Fruit fly (Drosophila melanogaster): Measurements from ENCODE around the gene Pgant5.

Pgant5 gene

dm6 chr2L:5096761-5097160, 3.4 kb upstream of the Pgant5 start:
- TF ChIP-seq Dll (optimal IDR thresholded peaks at IDR 0.05) (no peak), EcR (GFP tag; optimal IDR thresholded peaks at IDR 0.05) (no peak), psq (optimal IDR thresholded peaks at IDR 0.05) (no peak), usp (GFP tag; optimal IDR thresholded peaks at IDR 0.05) (no peak), CG8478 (optimal IDR thresholded peaks at IDR 0.05) (no peak), pan (optimal IDR thresholded peaks at IDR 0.05) (no peak)

DNA sequence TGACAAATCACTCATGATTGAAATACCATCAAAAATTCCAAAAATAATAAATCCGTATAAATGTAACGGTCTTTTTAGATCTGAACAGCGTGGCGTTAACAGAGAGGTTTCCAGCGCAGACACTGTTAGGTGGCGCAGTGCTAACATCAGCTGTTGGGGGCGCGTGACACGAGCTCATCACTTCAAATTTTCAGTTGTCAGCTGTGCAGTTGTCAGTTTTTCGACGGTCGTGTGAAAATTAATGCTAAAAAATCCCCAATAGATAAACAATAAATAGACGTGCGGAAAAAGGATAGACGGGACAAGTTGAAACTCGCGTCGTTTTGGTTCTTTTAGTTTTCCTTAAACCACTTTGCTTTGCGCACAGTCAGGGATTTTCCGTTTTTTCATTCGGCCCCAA, 2.8 kb upstream of the Pgant5 start, which contains the start of gene CG4230:
Gene CG4230 (plus strand): TSS at position 6 of the 400 bp plus-strand sequence.
- TF ChIP-seq CG8478 (optimal IDR thresholded peaks at IDR 0.05) (no peak), pan (optimal IDR thresholded peaks at IDR 0.05) (no peak), Dll (optimal IDR thresholded peaks at IDR 0.05) (no peak), psq (optimal IDR thresholded peaks at IDR 0.05) (no peak), EcR (GFP tag; optimal IDR thresholded peaks at IDR 0.05) (no peak), usp (GFP tag; optimal IDR thresholded peaks at IDR 0.05) (no peak)

DNA sequence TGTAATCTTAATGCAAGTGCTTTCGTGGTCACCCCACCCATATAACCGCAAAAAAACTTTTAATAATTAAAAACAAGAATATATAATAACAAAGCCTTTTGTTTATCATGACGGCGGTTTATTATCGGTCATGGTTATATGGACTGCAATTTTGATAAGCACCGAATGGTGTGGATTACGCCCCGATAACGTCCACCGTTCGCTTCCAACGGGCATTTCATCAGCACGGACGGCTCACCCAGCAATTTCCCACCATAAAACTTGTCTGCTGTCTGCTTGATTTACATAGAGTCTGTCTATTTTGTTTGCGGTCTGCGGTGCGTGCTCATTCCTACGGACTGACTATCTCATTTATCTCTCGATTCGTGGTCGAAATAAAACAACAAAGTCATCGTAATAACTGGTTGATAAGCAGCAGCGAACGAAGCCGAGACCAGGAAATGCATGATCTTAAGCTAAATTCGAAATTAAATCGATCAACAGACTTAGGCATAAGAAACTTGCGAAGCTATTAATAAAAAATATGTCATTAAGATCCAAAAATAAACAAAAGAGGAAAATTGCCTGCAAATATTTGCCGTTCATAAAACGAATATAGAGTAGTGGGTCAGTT, 2.1 kb upstream of the Pgant5 start:
- TF ChIP-seq CG8478 (optimal IDR thresholded peaks at IDR 0.05) (no peak), Dll (optimal IDR thresholded peaks at IDR 0.05) (no peak), pan (optimal IDR thresholded peaks at IDR 0.05) (no peak), psq (optimal IDR thresholded peaks at IDR 0.05) (no peak), usp (GFP tag; optimal IDR thresholded peaks at IDR 0.05) (no peak), EcR (GFP tag; optimal IDR thresholded peaks at IDR 0.05) (no peak)

dm6 chr2L:5093772-5094350, 469 bp upstream of the Pgant5 start, which contains the start of gene CG5828:
CG5828 (plus strand) TSS chr2L:5093976.
- TF ChIP-seq EcR (GFP tag; optimal IDR thresholded peaks at IDR 0.05) (no peak), pan (optimal IDR thresholded peaks at IDR 0.05) (no peak), usp (GFP tag; optimal IDR thresholded peaks at IDR 0.05) (no peak), psq (optimal IDR thresholded peaks at IDR 0.05) (no peak), CG8478 (optimal IDR thresholded peaks at IDR 0.05) (no peak), Dll (optimal IDR thresholded peaks at IDR 0.05) (no peak)

DNA sequence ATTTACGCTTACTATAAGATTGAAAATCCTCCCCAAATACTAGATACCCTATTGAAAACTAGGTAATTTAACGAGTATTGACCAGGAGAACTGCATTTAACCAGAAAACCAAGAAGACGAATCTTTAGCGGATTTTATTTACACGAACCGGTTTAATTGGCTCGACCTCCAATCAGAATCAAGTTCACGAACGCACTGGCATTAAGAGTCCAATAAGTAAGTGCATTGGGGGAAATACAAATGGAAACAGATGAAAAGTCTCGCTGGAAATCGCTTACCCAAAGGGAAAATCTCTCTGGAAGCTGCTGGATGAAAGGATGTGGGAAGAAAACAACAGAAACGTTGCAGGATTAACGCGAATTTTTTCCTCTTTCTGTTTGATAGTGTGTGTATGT, 798 bp downstream of the Pgant5 start:
- TF ChIP-seq psq (optimal IDR thresholded peaks at IDR 0.05) (no peak), EcR (GFP tag; optimal IDR thresholded peaks at IDR 0.05) (no peak), CG8478 (optimal IDR thresholded peaks at IDR 0.05) (no peak), Dll (optimal IDR thresholded peaks at IDR 0.05) (no peak), pan (optimal IDR thresholded peaks at IDR 0.05) (no peak), usp (GFP tag; optimal IDR thresholded peaks at IDR 0.05) (no peak)

DNA sequence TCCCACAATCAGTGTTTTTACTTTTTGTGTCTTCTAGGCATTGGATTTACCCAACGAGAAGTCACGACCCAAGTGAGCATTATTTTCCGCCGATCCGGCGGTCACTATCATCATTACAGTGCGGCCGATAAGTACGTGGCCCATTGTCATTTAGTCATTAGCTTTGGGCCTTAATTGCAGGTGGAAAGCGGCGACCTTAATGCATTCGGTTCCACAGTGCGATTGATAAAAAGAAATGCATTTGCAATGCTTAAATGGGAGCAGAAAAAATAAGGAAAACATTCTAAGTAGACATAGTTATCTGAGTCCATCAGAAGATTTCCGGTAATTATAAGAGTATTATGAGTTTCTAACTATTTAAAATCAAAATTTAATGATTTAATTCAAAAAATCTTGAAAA, 1.2 kb downstream of the Pgant5 start:
- no peak for TF ChIP-seq CG8478 (optimal IDR thresholded peaks at IDR 0.05)
- no peak for TF ChIP-seq usp (GFP tag; optimal IDR thresholded peaks at IDR 0.05)
- TF ChIP-seq EcR (GFP tag; optimal IDR thresholded peaks at IDR 0.05) = no peak
- no peak for TF ChIP-seq Dll (optimal IDR thresholded peaks at IDR 0.05)
- TF ChIP-seq psq (optimal IDR thresholded peaks at IDR 0.05) = no peak
- no peak for TF ChIP-seq pan (optimal IDR thresholded peaks at IDR 0.05)

dm6 chr2L:5090352-5090751, 3.0 kb downstream of the Pgant5 start:
- TF ChIP-seq CG8478 (optimal IDR thresholded peaks at IDR 0.05) (no peak), EcR (GFP tag; optimal IDR thresholded peaks at IDR 0.05) (no peak), psq (optimal IDR thresholded peaks at IDR 0.05) (no peak), usp (GFP tag; optimal IDR thresholded peaks at IDR 0.05) (no peak), pan (optimal IDR thresholded peaks at IDR 0.05) (no peak), Dll (optimal IDR thresholded peaks at IDR 0.05) (no peak)

- TF ChIP-seq pan (optimal IDR thresholded peaks at IDR 0.05) = no peak
- no peak for TF ChIP-seq Dll (optimal IDR thresholded peaks at IDR 0.05)
- TF ChIP-seq usp (GFP tag; optimal IDR thresholded peaks at IDR 0.05) = no peak
- no peak for TF ChIP-seq CG8478 (optimal IDR thresholded peaks at IDR 0.05)
- TF ChIP-seq psq (optimal IDR thresholded peaks at IDR 0.05) = no peak
- no peak for TF ChIP-seq EcR (GFP tag; optimal IDR thresholded peaks at IDR 0.05)
Measured at dm6 chr2L:5089642-5090041, 3.8 kb downstream of the Pgant5 start.

- TF ChIP-seq EcR (GFP tag; optimal IDR thresholded peaks at IDR 0.05) (no peak), pan (optimal IDR thresholded peaks at IDR 0.05) (no peak), usp (GFP tag; optimal IDR thresholded peaks at IDR 0.05) (no peak), Dll (optimal IDR thresholded peaks at IDR 0.05) (no peak)
Measured at dm6 chr2L:5088649-5089270, 4.6 kb downstream of the Pgant5 start.

DNA sequence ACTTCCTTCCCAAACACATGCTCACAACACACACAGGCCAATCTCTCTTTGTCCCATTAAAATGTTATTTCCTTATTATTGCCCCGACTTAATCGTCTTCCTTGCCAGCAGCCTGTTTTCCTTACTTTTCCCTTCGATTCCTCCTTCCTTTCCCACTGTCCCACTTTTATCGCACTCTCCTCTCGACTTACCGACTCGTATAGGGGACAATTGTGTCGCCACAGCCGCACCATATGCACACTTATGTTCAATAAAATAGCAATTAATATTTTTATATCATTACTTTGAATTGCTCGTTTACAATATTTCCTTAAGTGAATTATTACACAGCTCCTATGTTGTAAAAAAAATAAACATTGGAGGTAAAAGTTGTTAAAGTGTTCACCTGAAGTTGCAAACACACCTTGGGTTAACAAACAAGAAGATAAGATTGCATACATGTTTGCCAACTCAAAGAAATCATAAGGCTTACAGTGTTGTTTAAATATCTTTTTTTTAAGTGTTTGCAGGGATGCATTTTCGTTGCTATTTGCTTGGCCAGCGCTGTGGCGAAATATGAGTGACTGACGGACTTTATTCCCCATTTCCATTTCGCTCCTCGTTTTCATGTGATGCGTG, 6.4 kb downstream of the Pgant5 start:
- TF ChIP-seq usp (GFP tag; optimal IDR thresholded peaks at IDR 0.05) (no peak), psq (optimal IDR thresholded peaks at IDR 0.05) (no peak), EcR (GFP tag; optimal IDR thresholded peaks at IDR 0.05) (no peak), CG8478 (optimal IDR thresholded peaks at IDR 0.05) (no peak), Dll (optimal IDR thresholded peaks at IDR 0.05) (no peak)

DNA sequence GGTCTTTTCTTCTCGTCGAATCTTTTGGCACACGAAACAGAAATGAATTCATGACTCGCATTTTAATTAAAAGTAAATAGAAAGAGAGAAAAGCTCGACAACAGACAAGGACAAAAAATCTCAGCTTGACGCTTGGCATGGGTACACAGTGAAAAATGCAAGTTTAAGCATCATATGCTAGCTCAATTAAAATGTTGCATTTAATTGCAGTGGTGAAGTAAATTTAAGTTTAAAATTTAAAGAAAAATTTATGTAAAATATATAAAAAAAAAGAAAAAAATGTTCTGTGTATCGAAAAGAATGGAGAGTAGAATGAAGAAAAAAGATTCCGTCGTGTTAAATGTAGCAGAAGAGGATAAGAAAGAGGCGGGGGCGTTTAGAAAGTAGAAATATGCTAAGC, 7.8 kb downstream of the Pgant5 start:
- TF ChIP-seq usp (GFP tag; optimal IDR thresholded peaks at IDR 0.05) = no peak
- TF ChIP-seq Dll (optimal IDR thresholded peaks at IDR 0.05) = no peak
- TF ChIP-seq EcR (GFP tag; optimal IDR thresholded peaks at IDR 0.05) = no peak
- no peak for TF ChIP-seq CG8478 (optimal IDR thresholded peaks at IDR 0.05)
- no peak for TF ChIP-seq psq (optimal IDR thresholded peaks at IDR 0.05)
- no peak for TF ChIP-seq pan (optimal IDR thresholded peaks at IDR 0.05)

Measured in whole organism.